Fruit fly (Drosophila melanogaster) whole organism, embryonic: ENCODE data around the gene Cks85A.

Experiments
- CG13123 ChIP-seq: fragments of 200-800 bp; sonication (Bioruptor generic); optimal IDR thresholded peaks from 2 replicates; lab custom pipeline; 2016; ENCODE audit warnings: missing biosample characterization, missing genetic modification characterization
- CG15011 ChIP-seq: fragments of 200-800 bp; sonication (Bioruptor generic); optimal IDR thresholded peaks from 3 replicates; lab custom pipeline; 2018; ENCODE audit warnings: missing biosample characterization, mild to moderate bottlenecking, missing genetic modification characterization
- Fer3 ChIP-seq: fragments of 200-800 bp; sonication (Bioruptor generic); optimal IDR thresholded peaks from 2 replicates; lab custom pipeline; 2018; ENCODE audit warnings: missing biosample characterization, mild to moderate bottlenecking, missing genetic modification characterization, moderate library complexity
- NC2α ChIP-seq: fragments of 200-800 bp; sonication (Bioruptor generic); optimal IDR thresholded peaks from 2 replicates; lab custom pipeline; 2016; ENCODE audit warnings: missing biosample characterization, missing genetic modification characterization

- TF ChIP-seq CG13123 (peak; percentile 7), CG15011 (GFP tag; lab: Kevin White, UChicago) (no peak), NC2α (GFP tag; lab: Kevin White, UChicago) (no peak), Fer3 (tag; lab: Kevin White, UChicago) (peak; percentile 11)
Measured at dm6 chr3R:8663668-8664283, 54.5 kb downstream of the Cks85A start, which contains the start of gene CG8032.
